Worm (Caenorhabditis elegans) whole organism, young adult: ENCODE data around the gene clec-196.

Experiments
- B0035.1 ChIP-seq: sonication (generic microtip); optimal IDR thresholded peaks from 2 replicates; lab custom pipeline; 2016; ENCODE audit warnings: missing genetic modification characterization, mild to moderate bottlenecking, missing compliant biosample characterization, missing genotype, missing genetic modification reagents
- B0261.1 ChIP-seq: sonication (generic microtip); optimal IDR thresholded peaks from 2 replicates; lab custom pipeline; 2016; ENCODE audit warnings: mild to moderate bottlenecking, missing genetic modification characterization, moderate library complexity, missing compliant biosample characterization
- ama-1 ChIP-seq, 3 experiments: fragments of 150-350 bp in 1 of 3; sonication (generic microtip) in 2 of 3; optimal IDR thresholded peaks; 2 replicates each; lab custom pipeline; 2014 to 2018; ENCODE audit warnings: missing biosample characterization in 2 of 3, missing genetic modification characterization in 2 of 3, missing genetic modification reagents in 2 of 3
- bed-2 ChIP-seq: fragments of 200-800 bp; sonication (Bioruptor generic); IDR thresholded peaks from 2 replicates; pipeline ENCODE4 v1.3.6; 2022; ENCODE audit warnings: missing genetic modification reagents, missing genetic modification characterization, missing compliant biosample characterization
- ceh-100 ChIP-seq: fragments of 200-800 bp; sonication (Bioruptor generic); IDR thresholded peaks from 2 replicates; pipeline ENCODE4 v1.3.6; 2022; ENCODE audit warnings: missing genetic modification reagents, missing genetic modification characterization, missing compliant biosample characterization
- dpl-1 ChIP-seq: fragments of 150-350 bp; optimal IDR thresholded peaks from 2 replicates; lab custom pipeline; 2014; ENCODE audit warnings: missing biosample characterization, missing genetic modification reagents, missing genetic modification characterization
- pbrm-1 ChIP-seq: fragments of 200-800 bp; sonication (Bioruptor generic); IDR thresholded peaks from 2 replicates; pipeline ENCODE4 v1.3.6; 2022; ENCODE audit warnings: missing genetic modification reagents, missing genetic modification characterization, missing compliant biosample characterization
- pha-4 ChIP-seq: fragments of 150-350 bp; sonication (generic microtip); optimal IDR thresholded peaks from 2 replicates; lab custom pipeline; 2014; ENCODE audit warnings: missing biosample characterization, missing genetic modification reagents, missing genetic modification characterization
- snpc-4 ChIP-seq, 5 experiments: fragments of 150-350 bp in 1 of 5; sonication (generic microtip) in 4 of 5; optimal IDR thresholded peaks; 2 replicates each; lab custom pipeline; 2014 to 2018; ENCODE audit warnings: missing genetic modification characterization in 5 of 5, missing biosample characterization in 3 of 5, antibody characterized with exemption in 2 of 5, mild to moderate bottlenecking in 2 of 5, missing compliant biosample characterization in 2 of 5, missing genotype in 2 of 5, moderate library complexity in 2 of 5, missing genetic modification reagents in 1 of 5

DNA sequence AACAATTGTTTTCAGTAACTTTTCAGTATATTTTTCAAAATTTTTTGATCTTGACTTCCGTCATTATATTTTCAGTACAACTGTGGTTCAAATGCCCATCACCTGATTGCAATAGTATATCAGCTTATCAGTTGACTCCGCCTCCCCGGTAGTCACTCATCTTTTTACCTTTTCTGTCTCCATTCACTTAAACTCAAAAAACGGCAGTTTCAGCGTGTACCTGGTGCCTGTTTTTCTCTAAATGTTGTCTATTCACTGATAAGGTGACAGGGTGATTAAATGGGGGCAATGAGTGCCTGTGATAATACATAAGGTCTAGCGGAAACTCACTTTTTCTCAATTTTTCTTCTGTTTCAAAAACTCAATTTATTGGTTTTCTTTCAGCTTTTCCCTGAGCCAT is 31.6 kb upstream of the clec-196 start, which contains the start of gene ZK550.2:
- no peak for TF ChIP-seq snpc-4 (GFP tag; optimal IDR thresholded peaks at IDR 0.05; lab: Kevin White, UChicago)
- no peak for TF ChIP-seq snpc-4 (tag; optimal IDR thresholded peaks at IDR 0.05; lab: Kevin White, UChicago)
- TF ChIP-seq pbrm-1 (GFP tag; lab: Robert Waterston, UW): no peak
- TF ChIP-seq ceh-100 (GFP tag; lab: Robert Waterston, UW): no peak
- TF ChIP-seq bed-2 (GFP tag; lab: Robert Waterston, UW): no peak
- TF ChIP-seq ama-1 (optimal IDR thresholded peaks at IDR 0.05; lab: Kevin White, UChicago): no peak
- no peak for TF ChIP-seq ama-1 (GFP tag; optimal IDR thresholded peaks at IDR 0.05; lab: Kevin White, UChicago)
- no peak for TF ChIP-seq B0035.1 (tag; lab: Kevin White, UChicago)
- TF ChIP-seq dpl-1 (GFP tag; lab: Kevin White, UChicago): no peak
- no peak for TF ChIP-seq B0261.1 (tag; lab: Kevin White, UChicago)
- TF ChIP-seq pha-4: no peak
